Worm (Caenorhabditis elegans): Measurements from ENCODE around the gene flp-11.

The flp-11 gene

DNA sequence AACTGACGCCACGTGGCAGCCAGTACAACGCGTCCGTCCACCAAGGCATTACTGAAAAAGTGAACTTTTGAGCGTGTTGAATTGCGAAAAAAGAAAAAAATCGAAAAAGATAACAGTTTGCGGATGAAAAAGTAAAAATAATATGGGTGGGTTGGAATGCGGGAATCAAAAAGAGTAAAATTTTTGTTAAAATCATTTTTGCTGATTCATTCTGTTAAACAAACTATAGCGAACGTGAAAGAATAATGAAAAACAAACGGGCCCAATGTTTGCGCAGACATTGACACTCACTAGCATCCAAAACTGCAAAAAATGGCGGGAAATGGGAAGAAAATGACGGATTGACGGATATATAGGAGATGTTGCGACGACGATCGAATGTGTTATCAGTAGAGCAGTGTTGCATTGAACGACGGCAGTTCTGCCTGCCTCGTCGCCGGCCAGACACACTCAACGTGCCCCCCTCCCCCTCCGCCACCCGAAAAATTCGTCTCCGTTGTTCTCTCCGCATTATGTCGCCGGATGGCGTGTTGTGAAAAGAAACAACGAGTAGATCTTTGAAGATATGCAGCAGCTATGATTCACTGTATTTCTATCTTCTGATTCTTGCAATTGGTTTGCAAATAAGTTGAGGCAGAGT lies 21.6 kb upstream of the flp-11 start, which contains the start of gene hyl-2 (continued):
- TF ChIP-seq snpc-4 (tag; optimal IDR thresholded peaks at IDR 0.05) = no peak
- no peak for TF ChIP-seq Y5F2A.4 (GFP tag; optimal IDR thresholded peaks at IDR 0.05)
- TF ChIP-seq Y75B8A.6 (GFP tag; IDR thresholded peaks at IDR 0.05) = no peak
- TF ChIP-seq mxl-3 (GFP tag; optimal IDR thresholded peaks at IDR 0.05) = peak; percentile 93
- no peak for TF ChIP-seq dmd-6 (GFP tag; IDR thresholded peaks at IDR 0.05)
- TF ChIP-seq F10B5.3 (tag; optimal IDR thresholded peaks at IDR 0.05) = no peak
- TF ChIP-seq mes-2 (tag; optimal IDR thresholded peaks at IDR 0.05; ENCODE audit: poor library complexity, severe bottlenecking) = peak; percentile 50
- no peak for TF ChIP-seq cey-2 (tag; optimal IDR thresholded peaks at IDR 0.05; ENCODE audit: borderline replicate concordance, insufficient read depth)
- TF ChIP-seq nhr-28 (tag; optimal IDR thresholded peaks at IDR 0.05) = peak; percentile 5
- no peak for TF ChIP-seq lin-15B (tag; optimal IDR thresholded peaks at IDR 0.05)
- TF ChIP-seq Y48G9A.11 (GFP tag; IDR thresholded peaks at IDR 0.05) = no peak
- no peak for TF ChIP-seq F49E8.2 (tag; optimal IDR thresholded peaks at IDR 0.05; ENCODE audit: borderline replicate concordance)
- TF ChIP-seq hif-1 (tag; optimal IDR thresholded peaks at IDR 0.05) = no peak
- TF ChIP-seq nhr-76 (tag; optimal IDR thresholded peaks at IDR 0.05) = no peak
- TF ChIP-seq mdl-1 (tag; optimal IDR thresholded peaks at IDR 0.05) = peak in 1 of 2 experiments; percentile 35
- TF ChIP-seq nhr-42 (GFP tag; IDR thresholded peaks at IDR 0.05) = no peak
- peak; percentile 32 for TF ChIP-seq rbr-2 (tag; optimal IDR thresholded peaks at IDR 0.05)
- TF ChIP-seq dmd-9 (GFP tag; IDR thresholded peaks at IDR 0.05) = no peak
- TF ChIP-seq ceh-62 (tag; optimal IDR thresholded peaks at IDR 0.05) = no peak
- no peak for TF ChIP-seq egl-43 (GFP tag; IDR thresholded peaks at IDR 0.05)
- 0 out of 2 replicates have a peak, but pooled peaks have one; percentile 33 for TF ChIP-seq ceh-20 (GFP tag; IDR thresholded peaks at IDR 0.05)
- TF ChIP-seq saeg-2 (GFP tag; IDR thresholded peaks at IDR 0.05) = no peak
- TF ChIP-seq sdz-12 (GFP tag; optimal IDR thresholded peaks at IDR 0.05) = no peak
- no peak for TF ChIP-seq egl-27 (tag; optimal IDR thresholded peaks at IDR 0.05)
- TF ChIP-seq jun-1 (tag; optimal IDR thresholded peaks at IDR 0.05) = no peak
- TF ChIP-seq nhr-77 (tag; optimal IDR thresholded peaks at IDR 0.05) = no peak
- TF ChIP-seq ZK546.5 (tag; optimal IDR thresholded peaks at IDR 0.05) = no peak
- no peak for TF ChIP-seq vab-7 (GFP tag; IDR thresholded peaks at IDR 0.05)
- TF ChIP-seq lin-29 (GFP tag; IDR thresholded peaks at IDR 0.05) = no peak
- 0 out of 2 replicates have a peak, but pooled peaks have one; percentile 39 for TF ChIP-seq lim-7 (GFP tag; IDR thresholded peaks at IDR 0.05)
- no peak for TF ChIP-seq F26F4.8 (GFP tag; conservative IDR thresholded peaks at IDR 0.05)
- TF ChIP-seq daf-12 (tag; optimal IDR thresholded peaks at IDR 0.05) = no peak
- TF ChIP-seq tag-97 (GFP tag; IDR thresholded peaks at IDR 0.05) = 0 out of 2 replicates have a peak, but pooled peaks have one; percentile 35
- TF ChIP-seq arid-1 (GFP tag; conservative IDR thresholded peaks at IDR 0.05) = no peak
- TF ChIP-seq dmd-8 (GFP tag; IDR thresholded peaks at IDR 0.05) = no peak
- TF ChIP-seq fkh-10 (GFP tag; optimal IDR thresholded peaks at IDR 0.05) = no peak
- TF ChIP-seq lin-39 (tag; optimal IDR thresholded peaks at IDR 0.05) = no peak
- TF ChIP-seq D1046.2 (GFP tag; IDR thresholded peaks at IDR 0.05) = no peak
- TF ChIP-seq nhr-102 (tag; optimal IDR thresholded peaks at IDR 0.05) = no peak
- no peak for TF ChIP-seq madf-9 (GFP tag; conservative IDR thresholded peaks at IDR 0.05)
- TF ChIP-seq unc-62 (GFP tag; optimal IDR thresholded peaks at IDR 0.05 in 1 of 2) = peak in 1 of 2 experiments; percentile 82
- TF ChIP-seq unc-62 (tag; optimal IDR thresholded peaks at IDR 0.05) = no peak
- TF ChIP-seq mdt-29 (GFP tag; IDR thresholded peaks at IDR 0.05) = 0 out of 2 replicates have a peak, but pooled peaks have one; percentile 38

Measured in whole organism, L4 larva.